Worm (Caenorhabditis elegans): ENCODE measurements around the gene K01D12.9.

Gene K01D12.9

ce11 chrV:12413651-12414114, 9.2 kb upstream of the K01D12.9 start, which contains the start of gene cdr-6:
Gene cdr-6 (minus strand): TSS chrV:12413701.
- TF ChIP-seq nhr-80 (tag; optimal IDR thresholded peaks at IDR 0.05) (peak; percentile 15), ceh-100 (GFP tag; IDR thresholded peaks at IDR 0.05) (no peak), hmg-1.2 (GFP tag; IDR thresholded peaks at IDR 0.05) (peak; percentile 44; the same call in 1 of the 2 replicates)

ce11 chrV:12412321-12412720, 7.9 kb upstream of the K01D12.9 start:
- TF ChIP-seq tbx-9 (tag; optimal IDR thresholded peaks at IDR 0.05; ENCODE audit: borderline replicate concordance) (no peak), tbp1 (GFP tag; optimal IDR thresholded peaks at IDR 0.05) (no peak), Y79H2A.3 (GFP tag; conservative IDR thresholded peaks at IDR 0.05) (no peak), T26A5.8 (tag; optimal IDR thresholded peaks at IDR 0.05) (no peak), fkh-3 (tag; optimal IDR thresholded peaks at IDR 0.05) (no peak), lin-40 (tag; optimal IDR thresholded peaks at IDR 0.05) (no peak), snpc-1.3 (tag; optimal IDR thresholded peaks at IDR 0.05; ENCODE audit: insufficient read depth) (no peak), ztf-25 (GFP tag; IDR thresholded peaks at IDR 0.05) (no peak), madf-6 (GFP tag; IDR thresholded peaks at IDR 0.05) (no peak), ceh-27 (GFP tag; optimal IDR thresholded peaks at IDR 0.05) (no peak), dpff-1 (tag; optimal IDR thresholded peaks at IDR 0.05) (no peak), mel-28 (tag; optimal IDR thresholded peaks at IDR 0.05; ENCODE audit: borderline replicate concordance) (no peak)

ce11 chrV:12411909-12412308, 7.5 kb upstream of the K01D12.9 start, which contains the start of gene cdr-7:
Gene cdr-7 (minus strand): TSS chrV:12412113.
- TF ChIP-seq somi-1 (GFP tag; optimal IDR thresholded peaks at IDR 0.05) (no peak), xnd-1 (tag; optimal IDR thresholded peaks at IDR 0.05) (no peak), unc-62 (GFP tag; optimal IDR thresholded peaks at IDR 0.05) (no peak), athp-1 (tag; optimal IDR thresholded peaks at IDR 0.05) (no peak), zfh-2 (GFP tag; conservative IDR thresholded peaks at IDR 0.05) (no peak), hsf-1 (GFP tag; IDR thresholded peaks at IDR 0.05) (no peak), madf-10 (tag; optimal IDR thresholded peaks at IDR 0.05) (no peak), fkh-3 (tag; optimal IDR thresholded peaks at IDR 0.05) (no peak), B0035.1 (tag; optimal IDR thresholded peaks at IDR 0.05) (no peak), let-526 (GFP tag; IDR thresholded peaks at IDR 0.05) (no peak), repo-1 (tag; optimal IDR thresholded peaks at IDR 0.05) (no peak), attf-5 (GFP tag; optimal IDR thresholded peaks at IDR 0.05) (no peak), die-1 (tag; optimal IDR thresholded peaks at IDR 0.05) (no peak), rcor-1 (GFP tag; IDR thresholded peaks at IDR 0.05) (no peak), tbx-9 (tag; optimal IDR thresholded peaks at IDR 0.05; ENCODE audit: borderline replicate concordance) (no peak), aptf-2 (GFP tag; conservative IDR thresholded peaks at IDR 0.05) (no peak), sdz-38 (tag; optimal IDR thresholded peaks at IDR 0.05) (no peak), lin-26 (GFP tag; IDR thresholded peaks at IDR 0.05) (no peak), let-607 (tag; optimal IDR thresholded peaks at IDR 0.05) (no peak)

ce11 chrV:12410416-12411001, 6.1 kb upstream of the K01D12.9 start, which contains the start of gene hrg-2:
Gene hrg-2 (minus strand): TSS chrV:12410513.
- TF ChIP-seq ekl-4 (GFP tag; IDR thresholded peaks at IDR 0.05) = no peak
- no peak for TF ChIP-seq attf-3 (GFP tag; conservative IDR thresholded peaks at IDR 0.05)
- no peak for TF ChIP-seq nhr-80 (tag; optimal IDR thresholded peaks at IDR 0.05)
- no peak for TF ChIP-seq F10E7.11 (tag; optimal IDR thresholded peaks at IDR 0.05)
- TF ChIP-seq ztf-25 (GFP tag; IDR thresholded peaks at IDR 0.05) = no peak
- no peak for TF ChIP-seq zfh-2 (GFP tag; conservative IDR thresholded peaks at IDR 0.05)
- TF ChIP-seq ets-4 (GFP tag; optimal IDR thresholded peaks at IDR 0.05) = no peak
- TF ChIP-seq mxl-1 (tag; optimal IDR thresholded peaks at IDR 0.05) = no peak
- no peak for TF ChIP-seq rec-8 (tag; optimal IDR thresholded peaks at IDR 0.05)
